In the genomic region with DNA sequence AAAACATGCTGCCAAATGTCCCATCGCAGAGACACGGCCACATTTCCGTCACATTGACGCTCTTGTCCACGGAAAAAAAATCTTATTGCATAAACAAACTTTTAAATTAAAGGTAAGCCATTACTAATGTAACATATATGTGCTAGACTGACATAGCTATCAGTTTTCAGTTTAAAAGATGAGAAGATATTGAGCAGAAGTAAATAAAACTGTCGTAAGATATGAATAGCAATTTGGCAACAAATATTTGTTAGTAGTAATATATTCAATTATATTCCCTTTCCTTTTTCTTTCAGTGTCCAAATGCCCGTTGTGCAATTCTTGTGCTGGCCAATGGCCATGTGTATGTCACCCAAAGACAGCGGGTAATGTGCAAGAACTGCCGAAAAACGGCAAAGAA, we compare ENCODE assay signal across 3 fruit fly cellular contexts.
TF ChIP-seq lines count a peak whose summit lies in the region.

No protein-coding gene starts in this region.

- TF ChIP-seq CTCF in whole organism, embryonic (GFP tag; optimal IDR thresholded peaks at IDR 0.05; lab: Kevin White, UChicago) = no peak

TF ChIP-seq in whole organism, embryonic, 481 proteins besides CTCF, POLR2A, EP300 and RAD21:
- no peak for TF ChIP-seq CG17802 (tag; optimal IDR thresholded peaks at IDR 0.05; lab: Kevin White, UChicago)
- TF ChIP-seq sens (GFP tag; lab: Kevin White, UChicago) = peak; percentile 74
- TF ChIP-seq zen (tag; optimal IDR thresholded peaks at IDR 0.05; lab: Kevin White, UChicago) = peak; percentile 48
- TF ChIP-seq phol (tag; optimal IDR thresholded peaks at IDR 0.05; lab: Kevin White, UChicago) = peak; percentile 5
- peak; percentile 27 for TF ChIP-seq CG2712 (tag; optimal IDR thresholded peaks at IDR 0.05; lab: Kevin White, UChicago)
- no peak for TF ChIP-seq Asciz (GFP tag; optimal IDR thresholded peaks at IDR 0.05; lab: Kevin White, UChicago)
- no peak for TF ChIP-seq chn (GFP tag; optimal IDR thresholded peaks at IDR 0.05; lab: Kevin White, UChicago)
- TF ChIP-seq prd (optimal IDR thresholded peaks at IDR 0.05; lab: Kevin White, UChicago) = no peak
- TF ChIP-seq prd (GFP tag; IDR thresholded peaks at IDR 0.05; lab: Robert Waterston, UW) = peak; percentile 45; the same call in 2 of the 3 replicates
- 0 out of 2 replicates have a peak, but pooled peaks have one; percentile 24 for TF ChIP-seq Xrp1 (GFP tag; IDR thresholded peaks at IDR 0.05; lab: Robert Waterston, UW)
- TF ChIP-seq CG17829 (tag; optimal IDR thresholded peaks at IDR 0.05; lab: Kevin White, UChicago) = peak; percentile 10
- TF ChIP-seq zf30C (GFP tag; optimal IDR thresholded peaks at IDR 0.05; lab: Kevin White, UChicago) = peak; percentile 1
- peak; percentile 34 for TF ChIP-seq CG10979 (tag; optimal IDR thresholded peaks at IDR 0.05; lab: Kevin White, UChicago)
- 0 out of 2 replicates have a peak, but pooled peaks have one; percentile 12 for TF ChIP-seq CG17328 (GFP tag; IDR thresholded peaks at IDR 0.05; lab: Robert Waterston, UW)
- TF ChIP-seq twi (tag; optimal IDR thresholded peaks at IDR 0.05; lab: Kevin White, UChicago) = peak; percentile 75
TF ChIP-seq in whole organism, embryonic: peak in this region for 11.

TF ChIP-seq in whole organism, prepupa, 60 proteins besides CTCF, POLR2A, EP300 and RAD21:
- no peak for TF ChIP-seq CG6854 (GFP tag; optimal IDR thresholded peaks at IDR 0.05; lab: Kevin White, UChicago)
- TF ChIP-seq topi (GFP tag; optimal IDR thresholded peaks at IDR 0.05; lab: Kevin White, UChicago) = peak; percentile 41
- TF ChIP-seq esn (GFP tag; optimal IDR thresholded peaks at IDR 0.05; lab: Kevin White, UChicago) = peak; percentile 30
- peak; percentile 42 for TF ChIP-seq Eip78C (GFP tag; lab: Kevin White, UChicago)
- TF ChIP-seq CG4318 (GFP tag; optimal IDR thresholded peaks at IDR 0.05; lab: Kevin White, UChicago) = no peak
- no peak for TF ChIP-seq Smox (GFP tag; optimal IDR thresholded peaks at IDR 0.05; lab: Kevin White, UChicago)
- TF ChIP-seq OdsH (GFP tag; optimal IDR thresholded peaks at IDR 0.05; lab: Kevin White, UChicago) = no peak
- TF ChIP-seq CG1621 (tag; optimal IDR thresholded peaks at IDR 0.05; lab: Kevin White, UChicago) = no peak
- TF ChIP-seq cyc (GFP tag; optimal IDR thresholded peaks at IDR 0.05; lab: Kevin White, UChicago) = peak; percentile 25
- no peak for TF ChIP-seq CG6276 (GFP tag; optimal IDR thresholded peaks at IDR 0.05; lab: Kevin White, UChicago)
- TF ChIP-seq CG31627 (GFP tag; optimal IDR thresholded peaks at IDR 0.05; lab: Kevin White, UChicago) = peak; percentile 12
- TF ChIP-seq svp (GFP tag; lab: Kevin White, UChicago) = peak; percentile 82
- TF ChIP-seq CG11902 (GFP tag; optimal IDR thresholded peaks at IDR 0.05; lab: Kevin White, UChicago) = no peak
- TF ChIP-seq acj6 (GFP tag; optimal IDR thresholded peaks at IDR 0.05; lab: Kevin White, UChicago) = no peak
- no peak for TF ChIP-seq Sox102F (GFP tag; optimal IDR thresholded peaks at IDR 0.05; lab: Kevin White, UChicago)
- no peak for TF ChIP-seq CG10631 (GFP tag; optimal IDR thresholded peaks at IDR 0.05; lab: Kevin White, UChicago)
- TF ChIP-seq Eip93F (GFP tag; optimal IDR thresholded peaks at IDR 0.05; lab: Kevin White, UChicago) = no peak
- no peak for TF ChIP-seq CG32006 (GFP tag; optimal IDR thresholded peaks at IDR 0.05; lab: Kevin White, UChicago)
- no peak for TF ChIP-seq Lpt (GFP tag; optimal IDR thresholded peaks at IDR 0.05; lab: Kevin White, UChicago)
- peak; percentile 28 for TF ChIP-seq Met (GFP tag; optimal IDR thresholded peaks at IDR 0.05; lab: Kevin White, UChicago)
- TF ChIP-seq lz (GFP tag; optimal IDR thresholded peaks at IDR 0.05; lab: Kevin White, UChicago) = no peak
- TF ChIP-seq net (GFP tag; optimal IDR thresholded peaks at IDR 0.05; lab: Kevin White, UChicago) = no peak
- no peak for TF ChIP-seq spab (GFP tag; optimal IDR thresholded peaks at IDR 0.05; lab: Kevin White, UChicago)
- TF ChIP-seq fd59A (GFP tag; optimal IDR thresholded peaks at IDR 0.05; lab: Kevin White, UChicago) = no peak

TF ChIP-seq in whole organism, wandering third instar larva, 38 proteins besides CTCF, POLR2A, EP300 and RAD21:
- no peak for TF ChIP-seq CG9705 (GFP tag; optimal IDR thresholded peaks at IDR 0.05; lab: Kevin White, UChicago)
- TF ChIP-seq HLH106 (tag; optimal IDR thresholded peaks at IDR 0.05; lab: Kevin White, UChicago) = peak; percentile 25
- TF ChIP-seq foxo (GFP tag; optimal IDR thresholded peaks at IDR 0.05; lab: Kevin White, UChicago) = peak in 1 of 2 experiments; percentile 30
- TF ChIP-seq OdsH (GFP tag; optimal IDR thresholded peaks at IDR 0.05; lab: Kevin White, UChicago) = peak; percentile 17
- peak; percentile 10 for TF ChIP-seq fru (GFP tag; optimal IDR thresholded peaks at IDR 0.05; lab: Kevin White, UChicago)
- peak; percentile 26 for TF ChIP-seq h (GFP tag; optimal IDR thresholded peaks at IDR 0.05; lab: Kevin White, UChicago)
- no peak for TF ChIP-seq CrebA (GFP tag; optimal IDR thresholded peaks at IDR 0.05; lab: Kevin White, UChicago; ENCODE audit: borderline replicate concordance)
